Worm (Caenorhabditis elegans): Measurements from ENCODE around the gene C56G2.9.

Gene C56G2.9

DNA sequence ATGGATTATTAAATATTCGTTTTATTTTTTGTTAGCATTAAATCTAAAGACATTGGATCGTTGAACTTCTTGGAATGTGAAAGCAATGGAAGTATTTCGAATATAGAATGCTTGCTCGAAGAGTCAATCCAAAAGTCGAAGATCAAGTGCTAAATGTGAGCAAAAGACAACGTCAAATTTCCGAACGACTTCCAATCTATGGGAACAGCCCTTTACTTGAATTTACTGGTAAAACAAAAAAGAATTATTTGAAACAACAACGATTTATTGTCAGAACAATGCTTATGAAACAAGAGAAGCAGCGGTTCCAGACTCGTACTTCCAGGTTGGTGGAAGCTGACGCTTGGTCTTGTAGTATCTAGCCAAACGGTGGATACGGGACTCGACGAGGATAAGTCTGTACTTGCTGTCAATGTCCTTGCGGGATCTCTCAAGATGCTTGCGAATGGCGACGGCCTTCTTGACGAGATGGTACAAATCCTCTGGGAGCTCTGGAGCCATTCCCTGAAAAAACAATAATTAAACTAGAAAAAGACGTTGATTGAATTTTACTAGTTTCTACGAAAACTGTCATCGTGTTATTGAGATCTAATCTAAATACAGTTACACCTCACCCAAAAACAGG lies 30.8 kb upstream of the C56G2.9 start (continued):
- 0 out of 2 replicates have a peak, but pooled peaks have one; percentile 6 for TF ChIP-seq dmd-8 (GFP tag; IDR thresholded peaks at IDR 0.05)
- TF ChIP-seq duxl-1 (tag; optimal IDR thresholded peaks at IDR 0.05; ENCODE audit: poor library complexity), result peak; percentile 67
- no peak for TF ChIP-seq tag-97 (GFP tag; IDR thresholded peaks at IDR 0.05)
- TF ChIP-seq madf-9 (GFP tag; conservative IDR thresholded peaks at IDR 0.05), result no peak
- TF ChIP-seq php-3 (GFP tag; IDR thresholded peaks at IDR 0.05), result peak; percentile 46; the same call in 1 of the 2 replicates
- TF ChIP-seq R02D3.7 (tag; optimal IDR thresholded peaks at IDR 0.05), result no peak
- peak; percentile 36 for TF ChIP-seq snpc-1.2 (GFP tag; IDR thresholded peaks at IDR 0.05)
- TF ChIP-seq ztf-11 (tag; optimal IDR thresholded peaks at IDR 0.05), result no peak
- TF ChIP-seq saeg-2 (GFP tag; IDR thresholded peaks at IDR 0.05), result no peak
- TF ChIP-seq ceh-20 (GFP tag; IDR thresholded peaks at IDR 0.05), result 0 out of 2 replicates have a peak, but pooled peaks have one; percentile 24
- peak; percentile 55 for TF ChIP-seq ama-1 (optimal IDR thresholded peaks at IDR 0.05)
- TF ChIP-seq gei-8 (GFP tag; optimal IDR thresholded peaks at IDR 0.05), result peak; percentile 23
- TF ChIP-seq T26A8.4 (GFP tag; IDR thresholded peaks at IDR 0.05), result peak; percentile 48; the same call in 1 of the 2 replicates
- TF ChIP-seq lir-3 (tag; optimal IDR thresholded peaks at IDR 0.05), result no peak
- peak; percentile 33 for TF ChIP-seq mep-1 (tag; optimal IDR thresholded peaks at IDR 0.05)
- TF ChIP-seq daf-12 (tag; optimal IDR thresholded peaks at IDR 0.05), result no peak
- no peak for TF ChIP-seq ces-1 (GFP tag; optimal IDR thresholded peaks at IDR 0.05)
- TF ChIP-seq ZK337.2 (GFP tag; IDR thresholded peaks at IDR 0.05), result no peak
- TF ChIP-seq ceh-62 (tag; optimal IDR thresholded peaks at IDR 0.05), result no peak
- TF ChIP-seq nhr-10 (tag; optimal IDR thresholded peaks at IDR 0.05), result no peak
- peak; percentile 61; the same call in 1 of the 2 replicates for TF ChIP-seq Y105C5A.15 (GFP tag; IDR thresholded peaks at IDR 0.05)
- peak; percentile 44; the same call in 1 of the 2 replicates for TF ChIP-seq mdt-29 (GFP tag; IDR thresholded peaks at IDR 0.05)
- TF ChIP-seq F44E2.7 (GFP tag; IDR thresholded peaks at IDR 0.05), result no peak
- TF ChIP-seq Y48G9A.11 (GFP tag; IDR thresholded peaks at IDR 0.05), result peak; percentile 81
- no peak for TF ChIP-seq hif-1 (tag; optimal IDR thresholded peaks at IDR 0.05)
- TF ChIP-seq ceh-44 (GFP tag; IDR thresholded peaks at IDR 0.05), result no peak
- no peak for TF ChIP-seq mxl-2 (GFP tag; conservative IDR thresholded peaks at IDR 0.05)
- TF ChIP-seq mdl-1 (tag; optimal IDR thresholded peaks at IDR 0.05), result no peak
- no peak for TF ChIP-seq aly-2 (tag; optimal IDR thresholded peaks at IDR 0.05)
- no peak for TF ChIP-seq F37D6.2 (tag; optimal IDR thresholded peaks at IDR 0.05)
- no peak for TF ChIP-seq nhr-11 (tag; optimal IDR thresholded peaks at IDR 0.05)

DNA sequence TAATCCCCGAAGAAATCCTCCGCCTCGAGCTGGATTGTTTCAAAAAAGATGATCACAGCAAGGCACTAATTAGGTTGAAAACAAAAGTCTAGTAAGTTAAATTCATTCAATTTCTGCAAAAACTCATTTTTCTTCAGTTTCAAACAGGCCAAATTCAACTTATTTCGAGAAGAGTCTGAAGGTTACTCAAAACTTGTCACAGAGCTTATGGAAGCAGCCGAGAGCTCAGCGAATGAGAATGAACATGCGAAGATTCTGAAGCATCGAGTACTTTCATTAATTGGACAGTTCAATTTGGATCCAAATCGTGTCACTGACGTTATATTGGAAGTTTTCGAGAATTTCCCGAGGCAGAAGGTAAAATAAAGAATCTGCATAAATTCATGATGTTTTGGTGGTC lies 25.4 kb upstream of the C56G2.9 start:
- TF ChIP-seq lsy-2 (tag; optimal IDR thresholded peaks at IDR 0.05), result no peak
- no peak for TF ChIP-seq ZK546.5 (tag; optimal IDR thresholded peaks at IDR 0.05)
- TF ChIP-seq mxl-3 (GFP tag; optimal IDR thresholded peaks at IDR 0.05), result no peak
- TF ChIP-seq unc-62 (GFP tag; optimal IDR thresholded peaks at IDR 0.05 in 1 of 2), result peak in 1 of 2 experiments; percentile 97
- TF ChIP-seq unc-62 (tag; optimal IDR thresholded peaks at IDR 0.05), result no peak

DNA sequence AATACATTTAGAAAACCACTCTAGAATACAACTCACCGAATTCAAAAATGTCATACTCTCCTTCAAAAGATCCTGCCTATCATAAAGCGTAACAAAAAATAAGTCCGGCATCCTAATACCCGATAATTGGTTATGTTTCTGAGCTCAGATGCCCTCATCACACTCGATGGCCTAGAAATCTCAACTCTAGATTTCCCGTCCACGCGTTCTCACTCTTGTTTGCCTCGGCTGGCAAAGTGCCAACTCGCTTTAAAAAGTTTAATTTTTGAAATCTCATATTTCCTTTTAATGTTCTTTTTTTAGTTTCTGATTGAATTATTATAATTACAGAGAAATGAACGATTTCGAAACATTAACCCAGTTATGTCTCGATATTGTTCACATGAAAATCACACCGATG lies 24.6 kb upstream of the C56G2.9 start, which contains the start of the genes C56G2.15 and thoc-2:
Gene C56G2.15, minus strand, starts transcription at position 188 of the 400 bp plus-strand sequence.
Gene thoc-2, plus strand, starts transcription at position 331 of the 400 bp plus-strand sequence.
- no peak for TF ChIP-seq lir-3 (tag; optimal IDR thresholded peaks at IDR 0.05)
- peak; percentile 33 for TF ChIP-seq mep-1 (tag; optimal IDR thresholded peaks at IDR 0.05)
- no peak for TF ChIP-seq lin-13 (GFP tag; optimal IDR thresholded peaks at IDR 0.05)
- TF ChIP-seq ceh-20 (GFP tag; IDR thresholded peaks at IDR 0.05), result no peak
- no peak for TF ChIP-seq dpl-1 (GFP tag; optimal IDR thresholded peaks at IDR 0.05)
- no peak for TF ChIP-seq zip-2 (tag; optimal IDR thresholded peaks at IDR 0.05)
- no peak for TF ChIP-seq zip-11 (GFP tag; IDR thresholded peaks at IDR 0.05)
- TF ChIP-seq daf-16 (GFP tag; optimal IDR thresholded peaks at IDR 0.05), result no peak
- TF ChIP-seq daf-16 (tag; optimal IDR thresholded peaks at IDR 0.05), result peak; percentile 8
- peak in 1 of 2 experiments; percentile 68 for TF ChIP-seq lsy-2 (tag; optimal IDR thresholded peaks at IDR 0.05)
- no peak for TF ChIP-seq nhr-10 (tag; optimal IDR thresholded peaks at IDR 0.05)
- TF ChIP-seq mes-2 (tag; optimal IDR thresholded peaks at IDR 0.05; ENCODE audit: poor library complexity, severe bottlenecking), result peak; percentile 75
- TF ChIP-seq Y5F2A.4 (GFP tag; optimal IDR thresholded peaks at IDR 0.05), result no peak
- no peak for TF ChIP-seq T26A8.4 (GFP tag; IDR thresholded peaks at IDR 0.05)
- no peak for TF ChIP-seq attf-4 (tag; optimal IDR thresholded peaks at IDR 0.05)
- TF ChIP-seq hif-1 (tag; optimal IDR thresholded peaks at IDR 0.05), result peak in 1 of 2 experiments; percentile 7
- TF ChIP-seq skn-1 (tag; optimal IDR thresholded peaks at IDR 0.05), result no peak
- TF ChIP-seq F10B5.3 (tag; optimal IDR thresholded peaks at IDR 0.05), result no peak

All from whole organism, L4 larva.